Fruit fly (Drosophila melanogaster) whole organism, embryonic: ENCODE data around the gene GstD4.
A peak's percentile ranks its signal among the peaks of the same experiment; 100 is the strongest.

Experiments
- Aef1 ChIP-seq: fragments of 200-800 bp; sonication (Bioruptor generic); IDR thresholded peaks from 3 replicates; pipeline ENCODE4 v1.3.6; 2022; ENCODE audit warnings: missing biosample characterization, missing genetic modification characterization
- Atf6 ChIP-seq: fragments of 200-800 bp; sonication (Bioruptor generic); IDR thresholded peaks from 2 replicates; pipeline ENCODE4 v1.3.6; 2022; ENCODE audit warnings: missing biosample characterization, missing genetic modification characterization
- CG11504 ChIP-seq: fragments of 200-800 bp; sonication (Bioruptor generic); optimal IDR thresholded peaks from 3 replicates; lab custom pipeline; 2019; ENCODE audit warnings: missing biosample characterization, mild to moderate bottlenecking, missing genetic modification characterization, moderate library complexity
- CG11560 ChIP-seq: fragments of 200-800 bp; sonication (Bioruptor generic); IDR thresholded peaks from 3 replicates; pipeline ENCODE4 v1.3.6; 2022; ENCODE audit warnings: missing biosample characterization, missing genetic modification characterization
- CG12659 ChIP-seq: fragments of 200-800 bp; sonication (Bioruptor generic); optimal IDR thresholded peaks from 3 replicates; lab custom pipeline; 2017; ENCODE audit warnings: mild to moderate bottlenecking, missing biosample characterization, missing genetic modification reagents, missing genetic modification characterization
- CG15011 ChIP-seq: fragments of 200-800 bp; sonication (Bioruptor generic); optimal IDR thresholded peaks from 3 replicates; lab custom pipeline; 2018; ENCODE audit warnings: missing biosample characterization, mild to moderate bottlenecking, missing genetic modification characterization
- CG17385 ChIP-seq: fragments of 200-800 bp; sonication (Bioruptor generic); optimal IDR thresholded peaks from 3 replicates; lab custom pipeline; 2018; ENCODE audit warnings: missing biosample characterization, mild to moderate bottlenecking, missing genetic modification characterization
- CG18599 ChIP-seq: fragments of 200-800 bp; sonication (Bioruptor generic); optimal IDR thresholded peaks from 3 replicates; lab custom pipeline; 2017; ENCODE audit warnings: missing biosample characterization, missing genetic modification characterization, mild to moderate bottlenecking, moderate library complexity, missing genetic modification reagents
- CG2889 ChIP-seq: fragments of 200-800 bp; sonication (Bioruptor generic); IDR thresholded peaks from 3 replicates; pipeline ENCODE4 v1.3.6; 2022; ENCODE audit warnings: missing biosample characterization, missing genetic modification characterization
- CG30020 ChIP-seq: fragments of 200-800 bp; optimal IDR thresholded peaks from 2 replicates; lab custom pipeline; 2019; ENCODE audit warnings: missing biosample characterization, mild to moderate bottlenecking, missing genetic modification characterization, moderate library complexity
- CG30403 ChIP-seq: fragments of 200-800 bp; sonication (Bioruptor generic); optimal IDR thresholded peaks from 3 replicates; lab custom pipeline; 2016; ENCODE audit warnings: missing biosample characterization, missing genetic modification characterization
- CG33213 ChIP-seq: fragments of 200-800 bp; sonication (Bioruptor generic); optimal IDR thresholded peaks from 3 replicates; lab custom pipeline; 2016; ENCODE audit warnings: missing biosample characterization, missing genetic modification characterization
- CG33557 ChIP-seq: fragments of 200-800 bp; sonication (Bioruptor generic); optimal IDR thresholded peaks from 2 replicates; lab custom pipeline; 2019; ENCODE audit warnings: missing biosample characterization, mild to moderate bottlenecking, missing genetic modification characterization, moderate library complexity
- CG34224 ChIP-seq: fragments of 200-800 bp; sonication (Bioruptor generic); IDR thresholded peaks from 3 replicates; pipeline ENCODE4 v1.3.6; 2022; ENCODE audit warnings: missing biosample characterization, missing genetic modification characterization; ENCODE audit not compliant: partially characterized antibody
- CG3726 ChIP-seq: fragments of 200-800 bp; sonication (Bioruptor generic); IDR thresholded peaks from 3 replicates; pipeline ENCODE4, ENCODE4 v1.3.6; 2022; ENCODE audit warnings: missing biosample characterization, missing genetic modification characterization
- CG4617 ChIP-seq: fragments of 200-800 bp; sonication (Bioruptor generic); optimal IDR thresholded peaks from 3 replicates; lab custom pipeline; 2016; ENCODE audit warnings: missing biosample characterization, missing genetic modification characterization, borderline replicate concordance
- CG5180 ChIP-seq: fragments of 200-800 bp; sonication (Bioruptor generic); optimal IDR thresholded peaks from 3 replicates; lab custom pipeline; 2017; ENCODE audit warnings: missing biosample characterization, missing genetic modification characterization, mild to moderate bottlenecking, moderate library complexity, missing genetic modification reagents
- CG6254 ChIP-seq: fragments of 200-800 bp; sonication (Bioruptor generic); optimal IDR thresholded peaks from 3 replicates; lab custom pipeline; 2017; ENCODE audit warnings: mild to moderate bottlenecking, missing biosample characterization, missing genetic modification reagents, missing genetic modification characterization
- CG6683 ChIP-seq: fragments of 200-800 bp; sonication (Bioruptor generic); optimal IDR thresholded peaks from 2 replicates; lab custom pipeline; 2017; ENCODE audit warnings: missing biosample characterization, mild to moderate bottlenecking, missing genetic modification characterization, missing genetic modification reagents
- CG6791 ChIP-seq: fragments of 200-800 bp; sonication (Bioruptor generic); IDR thresholded peaks from 3 replicates; pipeline ENCODE4 v1.3.6; 2022; ENCODE audit warnings: missing biosample characterization, missing genetic modification characterization; ENCODE audit not compliant: partially characterized antibody
- CG8290 ChIP-seq, 3 experiments: fragments of 200-800 bp; sonication (Bioruptor generic); optimal IDR thresholded peaks; 2 replicates each; lab custom pipeline; 2016 to 2019; ENCODE audit warnings: missing biosample characterization in 3 of 3, missing genetic modification characterization in 3 of 3, mild to moderate bottlenecking in 2 of 3, moderate library complexity in 1 of 3
- CG8944 ChIP-seq: fragments of 200-800 bp; sonication (Bioruptor generic); optimal IDR thresholded peaks from 3 replicates; lab custom pipeline; 2016; ENCODE audit warnings: missing biosample characterization, missing genetic modification characterization
- CG9727 ChIP-seq: fragments of 200-800 bp; sonication (Bioruptor generic); optimal IDR thresholded peaks from 3 replicates; lab custom pipeline; 2017; ENCODE audit warnings: missing biosample characterization, mild to moderate bottlenecking, missing genetic modification characterization
- D19B ChIP-seq: fragments of 200-800 bp; sonication (Bioruptor generic); optimal IDR thresholded peaks from 2 replicates; lab custom pipeline; 2017; ENCODE audit warnings: missing biosample characterization, mild to moderate bottlenecking, missing genetic modification characterization
- Dll ChIP-seq: fragments of 200-800 bp; sonication (Bioruptor generic); IDR thresholded peaks from 4 replicates; pipeline ENCODE4 v1.3.6; 2022; ENCODE audit warnings: missing biosample characterization, missing genetic modification characterization; ENCODE audit not compliant: partially characterized antibody
- HmgZ ChIP-seq: fragments of 200-800 bp; sonication (Bioruptor generic); optimal IDR thresholded peaks from 2 replicates; lab custom pipeline; 2018; ENCODE audit warnings: missing biosample characterization, mild to moderate bottlenecking, missing genetic modification characterization
- Hmr ChIP-seq: fragments of 200-800 bp; sonication (Bioruptor generic); optimal IDR thresholded peaks from 3 replicates; lab custom pipeline; 2017; ENCODE audit warnings: mild to moderate bottlenecking, missing biosample characterization, missing genetic modification reagents, missing genetic modification characterization
- Nf-YA ChIP-seq: fragments of 200-800 bp; sonication (Bioruptor generic); IDR thresholded peaks from 2 replicates; pipeline ENCODE4 v1.3.6; 2022; ENCODE audit warnings: missing biosample characterization, missing genetic modification characterization
- Opbp ChIP-seq: fragments of 200-800 bp; sonication (Bioruptor generic); IDR thresholded peaks from 3 replicates; pipeline ENCODE4 v1.3.6; 2022; ENCODE audit warnings: missing biosample characterization, missing genetic modification characterization; ENCODE audit not compliant: partially characterized antibody
- Six4 ChIP-seq: fragments of 200-800 bp; sonication (Bioruptor generic); optimal IDR thresholded peaks from 2 replicates; lab custom pipeline; 2016; ENCODE audit warnings: missing biosample characterization, missing genetic modification characterization
- Sry-δ ChIP-seq: fragments of 200-800 bp; sonication (Bioruptor generic); optimal IDR thresholded peaks from 2 replicates; lab custom pipeline; 2016; ENCODE audit warnings: missing biosample characterization, missing genetic modification characterization
- ap ChIP-seq: fragments of 200-800 bp; sonication (Bioruptor generic); IDR thresholded peaks from 2 replicates; pipeline ENCODE4 v1.3.6; 2022; ENCODE audit warnings: missing biosample characterization, missing genetic modification characterization
- ato ChIP-seq: fragments of 200-800 bp; sonication (Bioruptor generic); IDR thresholded peaks from 2 replicates; pipeline ENCODE4 v1.3.6; 2022; ENCODE audit warnings: missing biosample characterization, missing genetic modification characterization; ENCODE audit not compliant: partially characterized antibody
- crol ChIP-seq: fragments of 200-800 bp; sonication (Bioruptor generic); IDR thresholded peaks from 2 replicates; pipeline ENCODE4 v1.3.6; 2022; ENCODE audit warnings: missing biosample characterization, missing genetic modification characterization
- cwo ChIP-seq: fragments of 200-800 bp; sonication (Bioruptor generic); optimal IDR thresholded peaks from 3 replicates; lab custom pipeline; 2017; ENCODE audit warnings: missing biosample characterization, missing genetic modification characterization, mild to moderate bottlenecking, moderate library complexity, missing genetic modification reagents
- en ChIP-seq: fragments of 200-800 bp; sonication (Bioruptor generic); optimal IDR thresholded peaks from 2 replicates; lab custom pipeline; 2016; ENCODE audit warnings: missing biosample characterization, missing genetic modification characterization
- gcm ChIP-seq: fragments of 200-800 bp; sonication (Bioruptor generic); optimal IDR thresholded peaks from 2 replicates; lab custom pipeline; 2019; ENCODE audit warnings: missing biosample characterization, mild to moderate bottlenecking, missing genetic modification characterization, moderate library complexity
- ind ChIP-seq: fragments of 200-800 bp; sonication (Bioruptor generic); optimal IDR thresholded peaks from 3 replicates; lab custom pipeline; 2016; ENCODE audit warnings: missing biosample characterization, missing genetic modification characterization
- kah ChIP-seq: fragments of 200-800 bp; sonication (Bioruptor generic); optimal IDR thresholded peaks from 2 replicates; lab custom pipeline; 2018; ENCODE audit warnings: missing biosample characterization, mild to moderate bottlenecking, missing genetic modification characterization
- kay ChIP-seq: fragments of 200-800 bp; sonication (Bioruptor generic); optimal IDR thresholded peaks from 2 replicates; lab custom pipeline; 2016; ENCODE audit warnings: missing biosample characterization, missing genetic modification characterization
- lab ChIP-seq: fragments of 200-800 bp; sonication (Bioruptor generic); optimal IDR thresholded peaks from 3 replicates; lab custom pipeline; 2017; ENCODE audit warnings: missing biosample characterization, missing genetic modification characterization, mild to moderate bottlenecking, moderate library complexity, missing genetic modification reagents
- seq ChIP-seq: fragments of 200-800 bp; sonication (Bioruptor generic); IDR thresholded peaks from 2 replicates; pipeline ENCODE4 v1.3.6; 2022; ENCODE audit warnings: missing biosample characterization, missing genetic modification characterization
- sima ChIP-seq: fragments of 200-800 bp; sonication (Bioruptor generic); optimal IDR thresholded peaks from 2 replicates; lab custom pipeline; 2016; ENCODE audit warnings: missing biosample characterization, missing genetic modification characterization
- slbo ChIP-seq: fragments of 200-800 bp; sonication (Bioruptor generic); IDR thresholded peaks from 2 replicates; pipeline ENCODE4 v1.3.6; 2022; ENCODE audit warnings: missing biosample characterization, missing genetic modification characterization
- tll ChIP-seq, 2 experiments: fragments of 200-800 bp in 1 of 2; fragments of >200 bp in 1 of 2; sonication (Bioruptor generic) in 1 of 2; optimal IDR thresholded peaks; 2 replicates each; lab custom pipeline; 2017 to 2019; ENCODE audit warnings: missing biosample characterization in 2 of 2, missing genetic modification characterization in 2 of 2, mild to moderate bottlenecking in 1 of 2, moderate library complexity in 1 of 2
- tx ChIP-seq: fragments of 200-800 bp; sonication (Bioruptor generic); optimal IDR thresholded peaks from 2 replicates; lab custom pipeline; 2016; ENCODE audit warnings: missing biosample characterization, missing genetic modification characterization
- unc-4 ChIP-seq: fragments of 200-800 bp; sonication (Bioruptor generic); IDR thresholded peaks from 2 replicates; pipeline ENCODE4 v1.3.6; 2022; ENCODE audit warnings: missing biosample characterization, missing genetic modification characterization; ENCODE audit not compliant: partially characterized antibody
- vnd ChIP-seq: fragments of 200-800 bp; sonication (Bioruptor generic); IDR thresholded peaks from 3 replicates; pipeline ENCODE4 v1.3.6; 2022; ENCODE audit warnings: missing biosample characterization, missing genetic modification characterization; ENCODE audit not compliant: partially characterized antibody

The GstD4 gene

DNA sequence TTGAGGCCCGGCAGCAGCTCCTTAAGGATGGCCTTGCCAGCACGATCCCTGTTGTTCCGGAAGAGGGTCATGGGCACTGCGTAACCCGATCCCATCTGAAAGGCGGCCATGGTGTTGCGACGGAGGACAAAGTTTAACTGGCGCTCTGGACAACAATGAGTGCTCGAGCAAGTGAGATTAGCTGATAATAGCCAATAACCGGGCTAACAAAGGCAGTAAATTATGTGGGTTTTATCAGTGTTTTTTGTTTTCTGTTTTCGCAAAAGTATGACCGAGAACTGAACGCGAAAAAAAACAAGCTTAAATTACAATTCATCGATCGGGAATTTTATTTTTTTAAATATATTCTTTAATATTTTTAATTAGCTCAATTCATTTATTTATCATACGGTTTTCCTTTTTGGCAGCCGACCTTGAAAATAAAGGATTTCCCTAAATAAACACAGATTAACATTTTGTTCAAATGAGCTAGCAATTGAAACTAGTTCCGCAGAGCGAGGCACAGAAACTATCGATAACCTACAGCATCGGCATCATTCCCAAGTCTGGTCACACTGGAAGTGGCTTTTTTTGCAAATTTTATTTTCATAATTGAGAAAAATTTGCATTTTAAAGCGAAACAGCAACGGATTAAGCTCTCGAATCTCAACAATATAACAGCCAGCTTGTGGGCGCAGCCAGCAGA, 39.5 kb downstream of the GstD4 start, which contains the start of the genes Dip-C and pps (continued):
- no peak for TF ChIP-seq cwo (GFP tag; lab: Kevin White, UChicago)
- peak; percentile 12 for TF ChIP-seq HmgZ (tag; lab: Kevin White, UChicago)
- peak; percentile 85 for TF ChIP-seq CG4617 (GFP tag; lab: Kevin White, UChicago)
- no peak for TF ChIP-seq CG8290 (GFP tag; optimal IDR thresholded peaks at IDR 0.05; lab: Kevin White, UChicago)
- no peak for TF ChIP-seq CG8290 (tag; optimal IDR thresholded peaks at IDR 0.05; lab: Kevin White, UChicago)
- TF ChIP-seq CG17385 (GFP tag; lab: Kevin White, UChicago): no peak
- peak; percentile 70 for TF ChIP-seq Opbp
- no peak for TF ChIP-seq slbo (GFP tag; lab: Robert Waterston, UW)
- no peak for TF ChIP-seq tll (GFP tag; optimal IDR thresholded peaks at IDR 0.05; lab: Kevin White, UChicago)
- peak; percentile 70 for TF ChIP-seq CG34224 (GFP tag; lab: Robert Waterston, UW)
- TF ChIP-seq crol (GFP tag; lab: Robert Waterston, UW): no peak
- peak; percentile 28 for TF ChIP-seq CG9727 (GFP tag; lab: Kevin White, UChicago)
- no peak for TF ChIP-seq Nf-YA (GFP tag; lab: Robert Waterston, UW)
- peak; percentile 60 for TF ChIP-seq Sry-δ (GFP tag; lab: Kevin White, UChicago)
- peak; percentile 27 for TF ChIP-seq CG30020
- no peak for TF ChIP-seq Aef1
- no peak for TF ChIP-seq ap (GFP tag; lab: Robert Waterston, UW)
- TF ChIP-seq CG5180 (GFP tag; lab: Kevin White, UChicago): no peak
- no peak for TF ChIP-seq Atf6
- TF ChIP-seq sima: no peak
- TF ChIP-seq vnd (GFP tag; lab: Robert Waterston, UW): peak; percentile 58; the same call in 2 of the 3 replicates
- no peak for TF ChIP-seq Hmr (GFP tag; lab: Kevin White, UChicago)
- no peak for TF ChIP-seq kah (GFP tag; lab: Kevin White, UChicago)
- no peak for TF ChIP-seq CG18599
- no peak for TF ChIP-seq D19B
- TF ChIP-seq unc-4 (GFP tag; lab: Robert Waterston, UW): peak; percentile 79
- no peak for TF ChIP-seq ind (GFP tag; lab: Kevin White, UChicago)
- TF ChIP-seq CG3726 (GFP tag; lab: Robert Waterston, UW): no peak
- no peak for TF ChIP-seq CG11560 (tag; lab: Robert Waterston, UW)
- no peak for TF ChIP-seq CG2889 (GFP tag; lab: Robert Waterston, UW)
- no peak for TF ChIP-seq kay (GFP tag; lab: Kevin White, UChicago)
- no peak for TF ChIP-seq CG30403
- TF ChIP-seq CG33557: no peak
- no peak for TF ChIP-seq CG6254
- TF ChIP-seq tx: no peak
- no peak for TF ChIP-seq CG33213 (GFP tag; lab: Kevin White, UChicago)
- TF ChIP-seq CG8944 (GFP tag; lab: Kevin White, UChicago): no peak
- no peak for TF ChIP-seq lab (GFP tag; lab: Kevin White, UChicago)
- TF ChIP-seq Six4 (GFP tag; lab: Kevin White, UChicago): no peak
- no peak for TF ChIP-seq en (GFP tag; lab: Kevin White, UChicago)
- no peak for TF ChIP-seq CG6683 (GFP tag; lab: Kevin White, UChicago)
- TF ChIP-seq ato (GFP tag; lab: Robert Waterston, UW): peak; percentile 58; the same call in 1 of the 2 replicates
- peak; percentile 81 for TF ChIP-seq CG6791 (GFP tag; lab: Robert Waterston, UW)
- TF ChIP-seq CG11504 (tag; lab: Kevin White, UChicago): no peak
- no peak for TF ChIP-seq CG15011
- TF ChIP-seq Dll (GFP tag; lab: Robert Waterston, UW): peak; percentile 75
- peak; percentile 63 for TF ChIP-seq CG12659 (GFP tag; lab: Kevin White, UChicago)
- no peak for TF ChIP-seq seq (GFP tag; lab: Robert Waterston, UW)
- TF ChIP-seq gcm: peak; percentile 60
